Worm (Caenorhabditis elegans) whole organism, young adult: ENCODE measurements around the gene npp-26.

Experiments
- B0019.2 ChIP-seq: fragments of 200-800 bp; sonication (Bioruptor generic); conservative IDR thresholded peaks from 2 replicates; pipeline ENCODE4 v1.3.6; 2022; ENCODE audit warnings: missing genetic modification reagents, missing genetic modification characterization, missing compliant biosample characterization
- B0035.1 ChIP-seq: sonication (generic microtip); optimal IDR thresholded peaks from 2 replicates; lab custom pipeline; 2016; ENCODE audit warnings: missing genetic modification characterization, mild to moderate bottlenecking, missing compliant biosample characterization, missing genotype, missing genetic modification reagents
- B0336.3 ChIP-seq: fragments of 200-800 bp; sonication (Bioruptor generic); IDR thresholded peaks from 2 replicates; pipeline ENCODE4 v1.3.6; 2022; ENCODE audit warnings: missing genetic modification characterization, missing compliant biosample characterization
- D2030.7 ChIP-seq: fragments of 200-800 bp; sonication (Bioruptor generic); IDR thresholded peaks from 2 replicates; pipeline ENCODE4 v1.3.6; 2022; ENCODE audit warnings: missing genetic modification reagents, missing genetic modification characterization, missing compliant biosample characterization
- F52B5.7 ChIP-seq: sonication (generic microtip); optimal IDR thresholded peaks from 2 replicates; lab custom pipeline; 2016; ENCODE audit warnings: mild to moderate bottlenecking, missing genetic modification characterization, missing compliant biosample characterization
- F57A8.1 ChIP-seq: fragments of 200-800 bp; sonication (Bioruptor generic); optimal IDR thresholded peaks from 2 replicates; lab custom pipeline; 2018; ENCODE audit warnings: mild to moderate bottlenecking, missing genetic modification characterization, moderate library complexity, missing compliant biosample characterization
- F57C9.4 ChIP-seq: sonication (generic microtip); optimal IDR thresholded peaks from 2 replicates; lab custom pipeline; 2017; ENCODE audit warnings: mild to moderate bottlenecking, missing genetic modification characterization, missing compliant biosample characterization
- T07F8.4 ChIP-seq: sonication (generic microtip); optimal IDR thresholded peaks from 2 replicates; lab custom pipeline; 2016; ENCODE audit warnings: mild to moderate bottlenecking, missing genetic modification characterization, moderate library complexity, missing compliant biosample characterization
- T26A5.8 ChIP-seq: sonication (generic microtip); optimal IDR thresholded peaks from 2 replicates; lab custom pipeline; 2016; ENCODE audit warnings: missing genetic modification characterization, missing compliant biosample characterization
- Y53F4B.3 ChIP-seq: fragments of 200-800 bp; sonication (Bioruptor generic); IDR thresholded peaks from 2 replicates; pipeline ENCODE4 v1.3.6; 2022; ENCODE audit warnings: missing genetic modification reagents, missing genetic modification characterization, missing compliant biosample characterization
- Y53G8AR.9 ChIP-seq: fragments of 200-800 bp; sonication (Bioruptor generic); conservative IDR thresholded peaks from 2 replicates; pipeline ENCODE4 v1.3.6; 2022; ENCODE audit warnings: missing genetic modification reagents, missing genetic modification characterization, missing compliant biosample characterization
- Y79H2A.3 ChIP-seq: fragments of 200-800 bp; sonication (Bioruptor generic); conservative IDR thresholded peaks from 2 replicates; pipeline ENCODE4 v1.3.6; 2022; ENCODE audit warnings: missing genetic modification reagents, missing genetic modification characterization, missing compliant biosample characterization
- Y95B8A.8 ChIP-seq: fragments of 200-800 bp; sonication (Bioruptor generic); IDR thresholded peaks from 2 replicates; pipeline ENCODE4 v1.3.6; 2022; ENCODE audit warnings: missing genetic modification reagents, missing genetic modification characterization, missing compliant biosample characterization
- akir-1 ChIP-seq: fragments of 200-800 bp; sonication (Bioruptor generic); optimal IDR thresholded peaks from 2 replicates; lab custom pipeline; 2018; ENCODE audit warnings: mild to moderate bottlenecking, missing genetic modification characterization, moderate library complexity, missing compliant biosample characterization
- ama-1 ChIP-seq, 3 experiments: fragments of 150-350 bp in 1 of 3; sonication (generic microtip) in 2 of 3; optimal IDR thresholded peaks; 2 replicates each; lab custom pipeline; 2014 to 2018; ENCODE audit warnings: missing biosample characterization in 2 of 3, missing genetic modification characterization in 2 of 3, missing genetic modification reagents in 2 of 3
- atf-7 ChIP-seq: sonication (generic microtip); optimal IDR thresholded peaks from 2 replicates; lab custom pipeline; 2017; ENCODE audit warnings: mild to moderate bottlenecking, missing genetic modification characterization, missing compliant biosample characterization
- athp-1 ChIP-seq: sonication (generic microtip); optimal IDR thresholded peaks from 2 replicates; lab custom pipeline; 2017; ENCODE audit warnings: mild to moderate bottlenecking, missing genetic modification characterization, missing compliant biosample characterization
- cebp-2 ChIP-seq: fragments of 200-800 bp; sonication (Bioruptor generic); IDR thresholded peaks from 2 replicates; pipeline ENCODE4 v1.3.6; 2022; ENCODE audit warnings: missing genetic modification characterization, missing compliant biosample characterization
- ceh-100 ChIP-seq: fragments of 200-800 bp; sonication (Bioruptor generic); IDR thresholded peaks from 2 replicates; pipeline ENCODE4 v1.3.6; 2022; ENCODE audit warnings: missing genetic modification reagents, missing genetic modification characterization, missing compliant biosample characterization
- ceh-91 ChIP-seq: fragments of 200-800 bp; sonication (Bioruptor generic); IDR thresholded peaks from 2 replicates; pipeline ENCODE4 v1.3.6; 2022; ENCODE audit warnings: missing genetic modification reagents, missing genetic modification characterization, missing compliant biosample characterization
- dpff-1 ChIP-seq: sonication (generic microtip); optimal IDR thresholded peaks from 2 replicates; lab custom pipeline; 2017; ENCODE audit warnings: mild to moderate bottlenecking, missing genetic modification characterization, missing compliant biosample characterization
- efl-1 ChIP-seq: fragments of 150-350 bp; optimal IDR thresholded peaks from 2 replicates; lab custom pipeline; 2014; ENCODE audit warnings: missing biosample characterization, missing genetic modification reagents, missing genetic modification characterization
- egrh-3 ChIP-seq: fragments of 200-800 bp; sonication (Bioruptor generic); IDR thresholded peaks from 2 replicates; pipeline ENCODE4 v1.3.6; 2022; ENCODE audit warnings: missing genetic modification reagents, missing genetic modification characterization, missing compliant biosample characterization
- ekl-4 ChIP-seq: fragments of 200-800 bp; sonication (Bioruptor generic); IDR thresholded peaks from 2 replicates; pipeline ENCODE4 v1.3.6; 2022; ENCODE audit warnings: missing genetic modification reagents, missing genetic modification characterization, missing compliant biosample characterization
- fkh-3 ChIP-seq: sonication (generic microtip); optimal IDR thresholded peaks from 2 replicates; lab custom pipeline; 2016; ENCODE audit warnings: mild to moderate bottlenecking, missing genetic modification characterization, missing compliant biosample characterization
- gei-17 ChIP-seq: fragments of 200-800 bp; sonication (Bioruptor generic); optimal IDR thresholded peaks from 2 replicates; lab custom pipeline; 2018; ENCODE audit warnings: mild to moderate bottlenecking, missing genetic modification characterization, missing compliant biosample characterization
- hlh-26 ChIP-seq: fragments of 200-800 bp; sonication (Bioruptor generic); conservative IDR thresholded peaks from 2 replicates; pipeline ENCODE4 v1.3.6; 2022; ENCODE audit warnings: missing genetic modification reagents, missing genetic modification characterization, missing compliant biosample characterization
- hmg-20 ChIP-seq: fragments of 200-800 bp; sonication (Bioruptor generic); IDR thresholded peaks from 2 replicates; pipeline ENCODE4 v1.3.6; 2022; ENCODE audit warnings: missing genetic modification reagents, missing genetic modification characterization, missing compliant biosample characterization
- lag-1 ChIP-seq: fragments of 200-800 bp; sonication (Bioruptor generic); IDR thresholded peaks from 2 replicates; pipeline ENCODE4 v1.3.6; 2022; ENCODE audit warnings: missing genetic modification reagents, missing genetic modification characterization, missing compliant biosample characterization
- let-526 ChIP-seq: fragments of 200-800 bp; sonication (Bioruptor generic); IDR thresholded peaks from 2 replicates; pipeline ENCODE4 v1.3.6; 2022; ENCODE audit warnings: missing genetic modification reagents, missing genetic modification characterization, missing compliant biosample characterization
- lir-1 ChIP-seq: fragments of 200-800 bp; sonication (Bioruptor generic); conservative IDR thresholded peaks from 2 replicates; pipeline ENCODE4 v1.3.6; 2022; ENCODE audit warnings: missing genetic modification reagents, missing genetic modification characterization, missing compliant biosample characterization
- lsy-27 ChIP-seq: sonication (generic microtip); optimal IDR thresholded peaks from 2 replicates; lab custom pipeline; 2017; ENCODE audit warnings: missing genetic modification characterization, mild to moderate bottlenecking, missing compliant biosample characterization, antibody characterized with exemption, missing genotype, borderline replicate concordance; ENCODE audit not compliant: insufficient read depth
- madf-10 ChIP-seq: sonication (generic microtip); optimal IDR thresholded peaks from 2 replicates; lab custom pipeline; 2016; ENCODE audit warnings: mild to moderate bottlenecking, missing genetic modification characterization, missing compliant biosample characterization
- madf-3 ChIP-seq: fragments of 200-800 bp; sonication (Bioruptor generic); IDR thresholded peaks from 2 replicates; pipeline ENCODE4 v1.3.6; 2022; ENCODE audit warnings: missing genetic modification reagents, missing genetic modification characterization, missing compliant biosample characterization
- madf-8 ChIP-seq: fragments of 200-800 bp; sonication (Bioruptor generic); conservative IDR thresholded peaks from 2 replicates; pipeline ENCODE4 v1.3.6; 2022; ENCODE audit warnings: missing genetic modification reagents, missing genetic modification characterization, missing compliant biosample characterization
- mel-28 ChIP-seq: sonication (generic microtip); optimal IDR thresholded peaks from 2 replicates; lab custom pipeline; 2016; ENCODE audit warnings: borderline replicate concordance, mild to moderate bottlenecking, missing genetic modification characterization, missing compliant biosample characterization
- pha-4 ChIP-seq: fragments of 150-350 bp; sonication (generic microtip); optimal IDR thresholded peaks from 2 replicates; lab custom pipeline; 2014; ENCODE audit warnings: missing biosample characterization, missing genetic modification reagents, missing genetic modification characterization
- sdz-38 ChIP-seq: sonication (generic microtip); optimal IDR thresholded peaks from 2 replicates; lab custom pipeline; 2016; ENCODE audit warnings: missing genotype, missing genetic modification characterization, missing compliant biosample characterization
- sea-2 ChIP-seq: fragments of 200-800 bp; sonication (Bioruptor generic); IDR thresholded peaks from 2 replicates; pipeline ENCODE4 v1.3.6; 2022; ENCODE audit warnings: missing genetic modification characterization, missing compliant biosample characterization
- snpc-3.4 ChIP-seq: sonication (generic microtip); optimal IDR thresholded peaks from 2 replicates; lab custom pipeline; 2017; ENCODE audit warnings: missing genetic modification characterization, mild to moderate bottlenecking, missing compliant biosample characterization, antibody characterized with exemption, moderate library complexity, missing genotype, missing genetic modification reagents
- snpc-4 ChIP-seq, 5 experiments: fragments of 150-350 bp in 1 of 5; sonication (generic microtip) in 4 of 5; optimal IDR thresholded peaks; 2 replicates each; lab custom pipeline; 2014 to 2018; ENCODE audit warnings: missing genetic modification characterization in 5 of 5, missing biosample characterization in 3 of 5, antibody characterized with exemption in 2 of 5, mild to moderate bottlenecking in 2 of 5, missing compliant biosample characterization in 2 of 5, missing genotype in 2 of 5, moderate library complexity in 2 of 5, missing genetic modification reagents in 1 of 5
- sptf-2 ChIP-seq: fragments of 200-800 bp; sonication (Bioruptor generic); optimal IDR thresholded peaks from 2 replicates; lab custom pipeline; 2018; ENCODE audit warnings: mild to moderate bottlenecking, missing genetic modification characterization, missing compliant biosample characterization
- tbx-9 ChIP-seq: sonication (generic microtip); optimal IDR thresholded peaks from 2 replicates; lab custom pipeline; 2016; ENCODE audit warnings: borderline replicate concordance, missing genetic modification characterization, inconsistent platforms, missing compliant biosample characterization
- unc-62 ChIP-seq: fragments of 150-350 bp; optimal IDR thresholded peaks from 2 replicates; lab custom pipeline; 2014; ENCODE audit warnings: missing biosample characterization, missing genetic modification reagents, missing genetic modification characterization
- ztf-18 ChIP-seq: sonication (generic microtip); optimal IDR thresholded peaks from 2 replicates; lab custom pipeline; 2016; ENCODE audit warnings: missing genotype, mild to moderate bottlenecking, missing genetic modification characterization, missing compliant biosample characterization
- ztf-28 ChIP-seq: fragments of 200-800 bp; sonication (Bioruptor generic); IDR thresholded peaks from 2 replicates; pipeline ENCODE4 v1.3.6; 2022; ENCODE audit warnings: missing genetic modification reagents, missing genetic modification characterization, missing compliant biosample characterization
- ztf-3 ChIP-seq: fragments of 200-800 bp; sonication (Bioruptor generic); optimal IDR thresholded peaks from 2 replicates; lab custom pipeline; 2018; ENCODE audit warnings: mild to moderate bottlenecking, missing genetic modification characterization, missing compliant biosample characterization

Gene npp-26

DNA sequence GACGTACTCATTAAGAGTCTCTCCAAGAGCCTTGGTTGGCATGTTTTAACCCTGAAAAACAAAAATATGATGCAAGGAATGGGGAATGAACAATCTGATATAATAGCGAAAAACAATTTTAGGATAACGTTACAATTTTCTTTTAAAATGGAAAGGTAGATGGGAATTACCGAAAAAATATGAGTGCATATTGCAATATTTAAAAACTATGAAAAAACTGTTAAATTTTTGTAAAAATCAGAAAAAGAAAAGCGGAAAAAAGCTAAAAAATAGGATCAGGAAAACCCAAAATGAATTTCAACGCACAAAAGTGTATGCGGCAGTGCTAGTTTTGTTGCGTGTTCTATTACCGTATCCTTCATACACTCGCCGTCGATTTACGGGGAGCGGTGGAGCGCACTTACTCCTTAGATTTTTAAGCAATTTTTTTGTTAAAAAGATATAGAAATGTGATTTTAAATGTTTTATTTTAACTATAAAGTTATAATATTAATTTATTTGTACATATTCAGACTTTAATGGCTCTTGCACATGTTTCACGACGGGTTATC, 14.7 kb upstream of the npp-26 start, which contains the start of the genes rpl-20 and Y17G9B.5 (continued):
- TF ChIP-seq snpc-3.4 (tag; lab: Kevin White, UChicago) (peak; percentile 98), sdz-38 (tag; lab: Kevin White, UChicago) (no peak), tbx-9 (tag; lab: Kevin White, UChicago) (peak; percentile 42), Y95B8A.8 (peak; percentile 100), lag-1 (peak; percentile 90; the same call in 1 of the 2 replicates), lsy-27 (tag; lab: Kevin White, UChicago) (peak; percentile 71), ztf-3 (peak; percentile 98), cebp-2 (GFP tag; lab: Robert Waterston, UW) (peak; percentile 98), F52B5.7 (tag; lab: Kevin White, UChicago) (peak; percentile 94), hlh-26 (GFP tag; lab: Robert Waterston, UW) (no peak), mel-28 (tag; lab: Kevin White, UChicago) (peak; percentile 90), ekl-4 (peak; percentile 99), Y53G8AR.9 (GFP tag; lab: Robert Waterston, UW) (peak; percentile 100), madf-10 (tag; lab: Kevin White, UChicago) (peak; percentile 97), ztf-18 (peak; percentile 95), egrh-3 (GFP tag; lab: Robert Waterston, UW) (peak; percentile 82), Y53F4B.3 (GFP tag; lab: Robert Waterston, UW) (peak; percentile 91), fkh-3 (tag; lab: Kevin White, UChicago) (peak; percentile 82), ama-1 (optimal IDR thresholded peaks at IDR 0.05; lab: Kevin White, UChicago) (peak; percentile 50), ama-1 (GFP tag; optimal IDR thresholded peaks at IDR 0.05; lab: Kevin White, UChicago) (peak; percentile 71 to 88), atf-7 (tag; lab: Kevin White, UChicago) (peak; percentile 99), madf-3 (GFP tag; lab: Robert Waterston, UW) (peak; percentile 99), snpc-4 (GFP tag; optimal IDR thresholded peaks at IDR 0.05; lab: Kevin White, UChicago) (peak; percentile 95), snpc-4 (tag; optimal IDR thresholded peaks at IDR 0.05; lab: Kevin White, UChicago) (peak; percentile 95 to 97 (median 96)), akir-1 (GFP tag; lab: Kevin White, UChicago) (peak; percentile 80), let-526 (GFP tag; lab: Robert Waterston, UW) (peak; percentile 99), F57A8.1 (peak; percentile 84), ceh-91 (GFP tag; lab: Robert Waterston, UW) (peak; percentile 99), D2030.7 (GFP tag; lab: Robert Waterston, UW) (peak; percentile 100), Y79H2A.3 (GFP tag; lab: Robert Waterston, UW) (peak; percentile 97), T07F8.4 (tag; lab: Kevin White, UChicago) (peak; percentile 92), madf-8 (peak; percentile 94), T26A5.8 (tag; lab: Kevin White, UChicago) (peak; percentile 69), B0336.3 (GFP tag; lab: Robert Waterston, UW) (peak; percentile 100), lir-1 (GFP tag; lab: Robert Waterston, UW) (peak; percentile 99), B0019.2 (peak; percentile 97), ceh-100 (GFP tag; lab: Robert Waterston, UW) (peak; percentile 94), gei-17 (GFP tag; lab: Kevin White, UChicago) (peak; percentile 94), sea-2 (GFP tag; lab: Robert Waterston, UW) (peak; percentile 91), athp-1 (peak; percentile 100), sptf-2 (peak; percentile 84), ztf-28 (GFP tag; lab: Robert Waterston, UW) (peak; percentile 95), pha-4 (peak; percentile 100), B0035.1 (peak; percentile 96), hmg-20 (GFP tag; lab: Robert Waterston, UW) (peak; percentile 98), dpff-1 (tag; lab: Kevin White, UChicago) (peak; percentile 78), F57C9.4 (tag; lab: Kevin White, UChicago) (peak; percentile 97), efl-1 (GFP tag; lab: Kevin White, UChicago) (peak; percentile 93), unc-62 (GFP tag; lab: Kevin White, UChicago) (peak; percentile 32)
